Worm (Caenorhabditis elegans) whole organism, L1 larva: ENCODE results near the gene dmd-6.

Experiments used
- C34B4.2 ChIP-seq: sonication (generic microtip); optimal IDR thresholded peaks from 2 replicates; lab custom pipeline; 2017; ENCODE audit warnings: mild to moderate bottlenecking, missing genetic modification characterization, missing compliant biosample characterization
- ama-1 ChIP-seq: fragments of 150-350 bp; optimal IDR thresholded peaks from 2 replicates; lab custom pipeline; 2014
- unc-62 ChIP-seq: fragments of 150-350 bp; optimal IDR thresholded peaks from 2 replicates; lab custom pipeline; 2014; ENCODE audit warnings: missing biosample characterization, missing genetic modification reagents, missing genetic modification characterization
- zag-1 ChIP-seq: fragments of 150-350 bp; optimal IDR thresholded peaks from 2 replicates; lab custom pipeline; 2014; ENCODE audit warnings: missing biosample characterization, missing genetic modification characterization

DNA sequence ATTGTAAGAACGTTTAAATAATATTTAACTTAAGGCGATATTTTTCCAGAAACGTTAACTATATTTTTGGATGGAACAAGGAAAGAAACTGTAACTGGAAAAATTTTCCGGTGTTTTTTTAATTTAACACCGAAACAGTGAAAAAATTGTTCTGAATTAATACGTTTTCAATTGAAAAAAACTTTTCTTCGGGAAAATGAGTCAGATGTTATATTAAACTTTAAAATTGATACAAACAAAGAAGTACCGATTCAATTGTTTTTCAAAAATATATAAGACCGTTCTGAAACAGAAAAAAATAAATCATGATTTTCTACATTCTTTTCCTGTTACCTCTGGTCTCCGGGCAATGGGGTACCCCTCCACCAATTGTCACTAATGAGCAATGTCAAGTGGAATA, 18.4 kb downstream of the dmd-6 start, which contains the start of gene ule-2:
- no peak for TF ChIP-seq unc-62 (GFP tag; lab: Kevin White, UChicago)
- TF ChIP-seq zag-1 (tag; lab: Kevin White, UChicago): no peak
- no peak for TF ChIP-seq C34B4.2
- no peak for TF ChIP-seq ama-1 (lab: Kevin White, UChicago)
